Worm (Caenorhabditis elegans) whole organism, young adult: ENCODE data around the gene C09F5.1.

ENCODE experiments used
- ZK185.1 ChIP-seq: sonication (generic microtip); optimal IDR thresholded peaks from 2 replicates; lab custom pipeline; 2016; ENCODE audit warnings: mild to moderate bottlenecking, missing genetic modification characterization, missing compliant biosample characterization; ENCODE audit not compliant: poor library complexity, severe bottlenecking
- dpl-1 ChIP-seq: fragments of 150-350 bp; optimal IDR thresholded peaks from 2 replicates; lab custom pipeline; 2014; ENCODE audit warnings: missing biosample characterization, missing genetic modification reagents, missing genetic modification characterization
- pha-4 ChIP-seq: fragments of 150-350 bp; sonication (generic microtip); optimal IDR thresholded peaks from 2 replicates; lab custom pipeline; 2014; ENCODE audit warnings: missing biosample characterization, missing genetic modification reagents, missing genetic modification characterization
- snpc-4 ChIP-seq, 5 experiments: fragments of 150-350 bp in 1 of 5; sonication (generic microtip) in 4 of 5; optimal IDR thresholded peaks; 2 replicates each; lab custom pipeline; 2014 to 2018; ENCODE audit warnings: missing genetic modification characterization in 5 of 5, missing biosample characterization in 3 of 5, antibody characterized with exemption in 2 of 5, mild to moderate bottlenecking in 2 of 5, missing compliant biosample characterization in 2 of 5, missing genotype in 2 of 5, moderate library complexity in 2 of 5, missing genetic modification reagents in 1 of 5

DNA sequence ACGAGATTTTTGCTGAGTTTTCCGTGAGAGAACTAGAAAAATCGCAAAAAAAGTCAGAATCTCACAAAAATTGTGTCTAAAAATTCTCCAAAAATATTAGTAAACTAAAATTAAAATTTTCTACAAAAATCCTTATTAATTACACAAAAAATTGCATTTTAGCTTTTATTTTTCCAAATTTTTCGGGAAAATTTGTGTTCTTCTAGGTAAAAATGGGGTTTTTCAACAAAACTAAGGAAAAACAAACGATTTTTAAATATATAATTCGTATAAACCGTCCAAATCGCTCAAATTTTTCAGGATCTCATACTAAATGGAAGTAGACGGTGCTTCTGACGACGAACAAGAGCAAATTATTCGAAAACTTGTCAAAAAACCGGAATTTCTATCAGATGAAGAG lies 16.8 kb upstream of the C09F5.1 start, which contains the start of gene W06E11.1:
- TF ChIP-seq ZK185.1 (tag; lab: Kevin White, UChicago) (no peak), snpc-4 (GFP tag; optimal IDR thresholded peaks at IDR 0.05; lab: Kevin White, UChicago) (no peak), snpc-4 (tag; optimal IDR thresholded peaks at IDR 0.05; lab: Kevin White, UChicago) (no peak), dpl-1 (GFP tag; lab: Kevin White, UChicago) (no peak), pha-4 (no peak)
